Worm (Caenorhabditis elegans): Measurements from ENCODE around the gene sru-29.

sru-29 gene

DNA sequence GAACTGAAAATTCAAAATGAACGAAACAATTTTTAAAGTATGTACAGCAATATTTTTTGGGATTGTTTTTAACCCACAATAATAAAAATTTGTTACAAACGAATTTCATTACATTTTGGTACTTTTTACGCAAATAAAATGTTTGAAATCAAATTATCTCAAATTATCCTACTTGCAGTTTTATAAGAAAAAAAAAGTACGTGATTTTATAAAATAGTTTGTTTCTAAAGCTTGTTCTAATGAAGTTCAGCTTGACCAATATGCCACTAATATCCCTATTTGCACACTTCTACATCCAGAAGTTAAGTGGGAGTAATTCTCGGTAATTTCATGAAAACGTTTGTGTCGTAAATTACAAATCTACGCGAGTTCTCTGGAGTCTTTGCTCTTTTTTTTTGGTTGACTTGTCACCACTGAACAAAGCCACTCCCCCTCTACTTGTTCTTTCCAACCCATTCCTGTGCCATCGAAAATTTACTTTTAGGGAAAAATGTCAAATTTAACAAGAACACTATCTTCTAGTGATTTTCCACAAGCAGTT is 32.2 kb downstream of the sru-29 start, which contains the start of gene sru-8:
sru-8 (plus strand) TSS at position 491 of the 541 bp plus-strand sequence.
- no peak for TF ChIP-seq ceh-100 (GFP tag; IDR thresholded peaks at IDR 0.05)
- TF ChIP-seq K11D2.4 (GFP tag; IDR thresholded peaks at IDR 0.05), result no peak
- no peak for TF ChIP-seq madf-8 (GFP tag; conservative IDR thresholded peaks at IDR 0.05)
- no peak for TF ChIP-seq him-1 (tag; optimal IDR thresholded peaks at IDR 0.05)
- no peak for TF ChIP-seq Y95B8A.8 (GFP tag; IDR thresholded peaks at IDR 0.05)
- no peak for TF ChIP-seq F57A8.1 (GFP tag; optimal IDR thresholded peaks at IDR 0.05)
- no peak for TF ChIP-seq C06A6.2 (GFP tag; conservative IDR thresholded peaks at IDR 0.05)
- TF ChIP-seq cebp-1 (GFP tag; IDR thresholded peaks at IDR 0.05), result no peak
- TF ChIP-seq cebp-1 (tag; optimal IDR thresholded peaks at IDR 0.05), result no peak
- no peak for TF ChIP-seq ceh-27 (GFP tag; optimal IDR thresholded peaks at IDR 0.05)
- no peak for TF ChIP-seq lin-40 (tag; optimal IDR thresholded peaks at IDR 0.05)
- TF ChIP-seq aptf-3 (GFP tag; IDR thresholded peaks at IDR 0.05), result no peak
- no peak for TF ChIP-seq Y53F4B.3 (GFP tag; IDR thresholded peaks at IDR 0.05)
- no peak for TF ChIP-seq chd-7 (tag; optimal IDR thresholded peaks at IDR 0.05)

DNA sequence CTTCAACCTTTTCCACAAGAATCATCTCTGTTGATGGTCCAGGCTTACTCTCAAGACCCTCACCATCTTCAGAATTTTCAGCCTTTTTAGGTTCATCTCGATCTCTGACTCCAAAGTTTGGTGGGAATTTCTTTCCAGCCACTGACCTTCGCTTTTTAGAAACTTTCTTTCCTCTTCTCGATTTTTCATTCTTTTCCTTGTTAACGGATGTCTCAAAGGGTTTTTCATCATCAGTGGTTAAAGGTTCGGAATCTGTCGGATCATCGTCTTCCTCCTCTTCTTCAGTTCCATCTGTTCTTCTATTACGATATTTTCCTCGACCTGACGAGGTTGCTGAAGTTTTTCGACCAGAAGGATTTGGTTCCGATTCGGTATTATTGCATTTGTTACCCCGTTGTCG is 37.3 kb downstream of the sru-29 start:
- TF ChIP-seq C17E4.6 (GFP tag; IDR thresholded peaks at IDR 0.05) (no peak), nhr-27 (tag; optimal IDR thresholded peaks at IDR 0.05) (no peak), F49E8.2 (tag; optimal IDR thresholded peaks at IDR 0.05; ENCODE audit: insufficient read depth) (no peak), F39B2.1 (GFP tag; IDR thresholded peaks at IDR 0.05) (no peak), B0035.1 (tag; optimal IDR thresholded peaks at IDR 0.05) (no peak), attf-6 (GFP tag; IDR thresholded peaks at IDR 0.05) (no peak), T26A5.8 (tag; optimal IDR thresholded peaks at IDR 0.05) (no peak), lin-40 (tag; optimal IDR thresholded peaks at IDR 0.05) (no peak), mel-28 (tag; optimal IDR thresholded peaks at IDR 0.05; ENCODE audit: borderline replicate concordance) (no peak), mes-4 (tag; optimal IDR thresholded peaks at IDR 0.05) (no peak), hlh-12 (tag; optimal IDR thresholded peaks at IDR 0.05) (no peak), let-526 (GFP tag; IDR thresholded peaks at IDR 0.05) (no peak), ceh-79 (tag; optimal IDR thresholded peaks at IDR 0.05) (no peak), snpc-1.3 (tag; optimal IDR thresholded peaks at IDR 0.05; ENCODE audit: insufficient read depth) (no peak), ekl-4 (GFP tag; IDR thresholded peaks at IDR 0.05) (no peak), B0336.3 (GFP tag; IDR thresholded peaks at IDR 0.05) (no peak), snpc-1.1 (tag; optimal IDR thresholded peaks at IDR 0.05; ENCODE audit: insufficient read depth) (no peak), dpff-1 (tag; optimal IDR thresholded peaks at IDR 0.05) (no peak)

DNA sequence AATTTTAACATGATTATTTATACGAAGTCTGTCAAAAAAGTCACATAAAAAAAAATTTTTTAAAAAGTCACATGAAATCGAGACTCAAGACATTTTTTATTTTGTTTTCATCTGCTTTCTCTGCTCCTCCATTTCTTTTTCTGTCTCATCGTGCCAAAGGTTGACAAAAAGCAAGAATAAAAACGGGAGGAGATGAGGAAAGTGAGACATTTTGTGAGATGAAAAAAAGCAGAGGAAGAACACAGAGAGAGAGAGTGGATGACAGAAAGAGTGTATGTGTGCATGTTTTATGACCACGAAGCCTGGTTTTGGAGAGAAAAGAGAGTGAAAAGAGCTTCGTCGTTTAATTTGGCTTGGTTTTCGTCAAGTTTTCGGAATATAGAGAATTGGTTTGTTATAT is 42.5 kb downstream of the sru-29 start:
- TF ChIP-seq bed-1 (GFP tag; IDR thresholded peaks at IDR 0.05), result no peak
- peak in 1 of 3 experiments; percentile 2 for TF ChIP-seq lin-35 (GFP tag; optimal IDR thresholded peaks at IDR 0.05)

Measured in whole organism, young adult.